Worm (Caenorhabditis elegans): ENCODE results near the gene unc-25.

DNA sequence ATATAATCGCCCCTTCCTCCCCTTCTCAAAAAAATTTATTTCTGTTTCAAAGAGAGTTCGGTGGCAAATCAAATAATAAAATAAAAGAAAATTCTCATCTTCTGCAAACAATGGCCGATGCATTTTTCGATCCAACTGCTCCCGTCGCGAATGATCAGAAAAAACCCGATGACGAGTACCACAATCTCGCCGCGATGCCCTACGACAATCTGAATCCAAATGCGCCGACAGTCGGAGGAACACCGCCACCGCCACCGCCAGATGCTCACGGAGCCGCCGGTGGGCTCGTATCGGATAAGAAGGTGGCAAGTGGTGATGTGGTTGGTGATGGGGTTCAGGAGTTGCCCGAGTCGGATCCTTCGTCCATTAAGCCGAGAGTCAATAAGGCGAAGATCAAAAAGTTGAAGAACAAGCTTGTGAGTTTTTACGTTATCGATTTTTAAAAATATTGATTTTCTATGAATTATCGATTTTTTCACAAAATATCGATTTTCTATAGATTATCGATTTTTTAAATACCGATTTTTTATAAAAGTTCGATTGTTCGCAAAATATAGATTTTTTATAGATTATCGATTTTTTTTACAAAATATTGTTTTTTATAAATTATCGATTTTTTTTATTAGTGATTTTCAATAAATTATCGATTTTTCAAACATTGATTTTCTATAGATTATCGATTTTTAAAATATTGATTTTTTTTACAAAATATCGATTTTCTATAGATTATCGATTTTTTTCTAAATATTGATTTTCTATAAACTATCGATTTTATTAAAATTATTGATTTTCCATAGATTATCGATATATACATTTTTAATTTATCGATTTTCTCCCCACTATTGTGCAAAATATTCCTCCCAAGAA is 9.1 kb downstream of the unc-25 start, which contains the start of gene Y39E4A.1:
- TF ChIP-seq pag-3 (tag; optimal IDR thresholded peaks at IDR 0.05; ENCODE audit: borderline replicate concordance, insufficient read depth), result no peak
- no peak for TF ChIP-seq aly-2 (tag; optimal IDR thresholded peaks at IDR 0.05)
- TF ChIP-seq ztf-11 (tag; optimal IDR thresholded peaks at IDR 0.05), result no peak
- TF ChIP-seq efl-1 (optimal IDR thresholded peaks at IDR 0.05), result no peak
- no peak for TF ChIP-seq efl-1 (GFP tag; optimal IDR thresholded peaks at IDR 0.05 in 1 of 2)
- no peak for TF ChIP-seq nhr-47 (tag; optimal IDR thresholded peaks at IDR 0.05)
- no peak for TF ChIP-seq mab-9 (GFP tag; IDR thresholded peaks at IDR 0.05)
- TF ChIP-seq skn-1 (tag; optimal IDR thresholded peaks at IDR 0.05), result no peak
- no peak for TF ChIP-seq ceh-8 (GFP tag; optimal IDR thresholded peaks at IDR 0.05)
- TF ChIP-seq lin-13 (GFP tag; optimal IDR thresholded peaks at IDR 0.05), result no peak
- no peak for TF ChIP-seq nhr-76 (tag; optimal IDR thresholded peaks at IDR 0.05)
- TF ChIP-seq tlp-1 (tag; optimal IDR thresholded peaks at IDR 0.05), result no peak
- no peak for TF ChIP-seq nhr-237 (tag; optimal IDR thresholded peaks at IDR 0.05)
- no peak for TF ChIP-seq nhr-85 (tag)
